Worm (Caenorhabditis elegans) whole organism, midembryonic: ENCODE measurements around the gene lgc-45.

ENCODE experiments used
- T22C8.4 ChIP-seq: fragments of 200-800 bp; sonication (Bioruptor generic); IDR thresholded peaks from 2 replicates; pipeline ENCODE4 v1.3.6; 2022; ENCODE audit warnings: missing genetic modification characterization, missing compliant biosample characterization
- cog-1 ChIP-seq: sonication (generic microtip); optimal IDR thresholded peaks from 2 replicates; lab custom pipeline; 2016; ENCODE audit warnings: missing genetic modification characterization, missing compliant biosample characterization
- flt-1 ChIP-seq: fragments of 200-800 bp; sonication (Bioruptor generic); IDR thresholded peaks from 2 replicates; pipeline ENCODE4 v1.3.6; 2022; ENCODE audit warnings: missing genetic modification characterization, missing compliant biosample characterization
- klf-2 ChIP-seq: fragments of 200-800 bp; sonication (Bioruptor generic); conservative IDR thresholded peaks from 2 replicates; pipeline ENCODE4 v1.3.6; 2022; ENCODE audit warnings: missing genetic modification reagents, missing genetic modification characterization, missing compliant biosample characterization
- med-1 ChIP-seq: sonication (generic microtip); optimal IDR thresholded peaks from 2 replicates; lab custom pipeline; 2017; ENCODE audit warnings: missing genetic modification characterization, mild to moderate bottlenecking, missing compliant biosample characterization, antibody characterized with exemption, missing genetic modification reagents; ENCODE audit not compliant: insufficient read depth
- ref-1 ChIP-seq: fragments of 200-800 bp; sonication (Bioruptor generic); conservative IDR thresholded peaks from 2 replicates; pipeline ENCODE4 v1.3.6; 2022; ENCODE audit warnings: missing genetic modification reagents, missing genetic modification characterization, missing compliant biosample characterization
- tab-1 ChIP-seq: fragments of 200-800 bp; sonication (Bioruptor generic); IDR thresholded peaks from 2 replicates; pipeline ENCODE4 v1.3.6; 2022; ENCODE audit warnings: missing genetic modification characterization, missing compliant biosample characterization
- ztf-23 ChIP-seq: fragments of 200-800 bp; sonication (Bioruptor generic); IDR thresholded peaks from 2 replicates; pipeline ENCODE4 v1.3.6; 2022; ENCODE audit warnings: missing genetic modification reagents, missing genetic modification characterization, missing compliant biosample characterization
- ztf-29 ChIP-seq: fragments of 200-800 bp; sonication (Bioruptor generic); IDR thresholded peaks from 2 replicates; pipeline ENCODE4 v1.3.6; 2022; ENCODE audit warnings: missing genetic modification reagents, missing genetic modification characterization, missing compliant biosample characterization

lgc-45 gene

ce11 chrII:3579767-3580166 lies 22.5 kb downstream of the lgc-45 start, which contains the start of gene clec-134:
clec-134 (plus strand) TSS chrII:3580067.
- TF ChIP-seq med-1 (GFP tag; lab: Kevin White, UChicago) (no peak), cog-1 (tag; lab: Kevin White, UChicago) (no peak), ref-1 (GFP tag; lab: Robert Waterston, UW) (no peak), ztf-23 (no peak), ztf-29 (GFP tag; lab: Robert Waterston, UW) (no peak), flt-1 (no peak), klf-2 (GFP tag; lab: Robert Waterston, UW) (no peak), tab-1 (GFP tag; lab: Robert Waterston, UW) (no peak), T22C8.4 (GFP tag; lab: Robert Waterston, UW) (no peak)

ce11 chrII:3581752-3582151 lies 24.5 kb downstream of the lgc-45 start, which contains the start of gene srh-59:
srh-59 (plus strand) TSS chrII:3582052.
- TF ChIP-seq T22C8.4 (GFP tag; lab: Robert Waterston, UW), result no peak
- TF ChIP-seq ztf-23, result no peak
- TF ChIP-seq klf-2 (GFP tag; lab: Robert Waterston, UW), result no peak
- TF ChIP-seq tab-1 (GFP tag; lab: Robert Waterston, UW), result no peak

- TF ChIP-seq ztf-29 (GFP tag; lab: Robert Waterston, UW) (no peak), tab-1 (GFP tag; lab: Robert Waterston, UW) (no peak), T22C8.4 (GFP tag; lab: Robert Waterston, UW) (no peak), cog-1 (tag; lab: Kevin White, UChicago) (no peak), flt-1 (no peak), ztf-23 (no peak), med-1 (GFP tag; lab: Kevin White, UChicago) (no peak), klf-2 (GFP tag; lab: Robert Waterston, UW) (no peak), ref-1 (GFP tag; lab: Robert Waterston, UW) (no peak)
These were observed 26.1 kb downstream of the lgc-45 start, which contains the start of gene srh-60 for ce11 chrII:3583402-3583801. srh-60 (plus strand) TSS chrII:3583702.

- TF ChIP-seq T22C8.4 (GFP tag; lab: Robert Waterston, UW) (no peak), ztf-29 (GFP tag; lab: Robert Waterston, UW) (no peak), ztf-23 (no peak), ref-1 (GFP tag; lab: Robert Waterston, UW) (no peak), cog-1 (tag; lab: Kevin White, UChicago) (no peak), med-1 (GFP tag; lab: Kevin White, UChicago) (no peak), flt-1 (no peak), tab-1 (GFP tag; lab: Robert Waterston, UW) (no peak), klf-2 (GFP tag; lab: Robert Waterston, UW) (no peak)
These were observed 38.1 kb downstream of the lgc-45 start, which contains the start of gene Y49F6A.12 for ce11 chrII:3595339-3595738. Y49F6A.12 (plus strand) TSS chrII:3595639.

DNA sequence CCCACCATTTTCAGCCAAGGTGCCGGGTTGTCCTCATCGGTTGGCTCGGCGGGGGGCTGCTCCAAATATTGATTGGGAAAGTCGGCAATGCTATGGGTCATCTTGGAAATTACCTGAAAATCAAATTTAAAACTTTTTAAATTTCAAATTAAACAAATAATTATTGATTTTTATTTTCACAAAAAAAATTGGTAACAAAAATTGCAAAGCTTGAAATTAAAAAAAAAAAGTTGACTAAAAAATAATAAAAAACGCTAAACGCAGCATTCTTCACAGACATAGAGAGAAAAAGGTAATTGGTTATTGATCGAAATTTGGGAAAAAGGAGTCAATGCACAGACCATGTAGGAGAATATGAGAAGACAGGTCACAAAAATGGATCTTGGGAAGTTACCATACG lies 41.4 kb downstream of the lgc-45 start, which contains the start of gene Y49F6A.11:
Gene Y49F6A.11 (minus strand): TSS at position 101 of the 400 bp plus-strand sequence.
- TF ChIP-seq ref-1 (GFP tag; lab: Robert Waterston, UW), result no peak
- no peak for TF ChIP-seq T22C8.4 (GFP tag; lab: Robert Waterston, UW)
- no peak for TF ChIP-seq ztf-29 (GFP tag; lab: Robert Waterston, UW)
- no peak for TF ChIP-seq klf-2 (GFP tag; lab: Robert Waterston, UW)
- no peak for TF ChIP-seq flt-1
- no peak for TF ChIP-seq tab-1 (GFP tag; lab: Robert Waterston, UW)
- TF ChIP-seq med-1 (GFP tag; lab: Kevin White, UChicago), result no peak
- no peak for TF ChIP-seq cog-1 (tag; lab: Kevin White, UChicago)
- TF ChIP-seq ztf-23, result no peak

ce11 chrII:3604578-3604977 lies 47.3 kb downstream of the lgc-45 start:
- no peak for TF ChIP-seq ztf-29 (GFP tag; lab: Robert Waterston, UW)
- TF ChIP-seq tab-1 (GFP tag; lab: Robert Waterston, UW), result no peak
- no peak for TF ChIP-seq T22C8.4 (GFP tag; lab: Robert Waterston, UW)
- no peak for TF ChIP-seq flt-1
- no peak for TF ChIP-seq med-1 (GFP tag; lab: Kevin White, UChicago)
- no peak for TF ChIP-seq ztf-23
- TF ChIP-seq cog-1 (tag; lab: Kevin White, UChicago), result no peak
- TF ChIP-seq ref-1 (GFP tag; lab: Robert Waterston, UW), result no peak
- TF ChIP-seq klf-2 (GFP tag; lab: Robert Waterston, UW), result no peak

DNA sequence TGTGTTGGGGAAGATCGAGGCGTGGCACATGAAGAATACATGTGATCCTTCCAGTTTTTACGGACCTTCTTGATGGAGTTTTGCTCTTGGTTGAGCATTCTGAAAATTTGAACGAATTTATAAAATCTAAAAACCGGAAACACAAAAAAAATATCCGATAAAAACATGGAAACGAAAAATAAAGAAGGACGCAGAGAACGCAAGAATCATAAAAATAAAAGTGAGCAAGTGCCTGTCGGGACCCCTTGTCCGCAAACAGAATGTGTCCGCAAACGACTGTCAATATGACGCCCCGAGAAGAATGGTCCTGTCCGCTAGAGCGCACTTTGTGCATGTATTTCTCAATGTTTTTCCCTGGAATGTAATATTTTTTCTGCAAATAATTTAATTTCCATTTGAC lies 52.5 kb downstream of the lgc-45 start, which contains the start of gene Y49F6A.5:
Gene Y49F6A.5 (minus strand): TSS at position 101 of the 400 bp plus-strand sequence.
- TF ChIP-seq ztf-29 (GFP tag; lab: Robert Waterston, UW) (no peak), ref-1 (GFP tag; lab: Robert Waterston, UW) (no peak), flt-1 (no peak), klf-2 (GFP tag; lab: Robert Waterston, UW) (no peak)

DNA sequence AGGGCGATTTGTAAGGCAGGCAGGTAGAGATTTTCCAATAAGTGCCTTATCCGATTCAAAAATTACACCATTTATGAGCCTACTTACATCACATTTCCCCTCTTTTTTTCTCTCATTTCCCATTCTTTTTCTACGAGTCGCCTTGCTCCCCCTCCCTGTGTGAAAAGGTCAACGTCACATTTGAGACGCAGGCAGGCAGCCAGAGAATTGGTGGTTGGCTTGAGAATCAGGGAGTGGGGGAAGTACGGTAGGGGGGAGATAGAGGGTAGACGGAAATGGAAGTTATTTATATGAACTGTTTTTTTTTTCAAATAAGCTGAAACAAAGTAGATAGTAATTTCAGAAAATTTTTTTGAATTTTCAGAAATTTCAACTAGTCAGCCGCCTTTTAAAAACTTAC lies 59.3 kb downstream of the lgc-45 start:
- no peak for TF ChIP-seq klf-2 (GFP tag; lab: Robert Waterston, UW)
- TF ChIP-seq ztf-29 (GFP tag; lab: Robert Waterston, UW), result no peak
- no peak for TF ChIP-seq med-1 (GFP tag; lab: Kevin White, UChicago)
- TF ChIP-seq flt-1, result no peak
- TF ChIP-seq cog-1 (tag; lab: Kevin White, UChicago), result no peak
- no peak for TF ChIP-seq tab-1 (GFP tag; lab: Robert Waterston, UW)
- TF ChIP-seq ref-1 (GFP tag; lab: Robert Waterston, UW), result no peak
- TF ChIP-seq ztf-23, result no peak
- no peak for TF ChIP-seq T22C8.4 (GFP tag; lab: Robert Waterston, UW)
